Worm (Caenorhabditis elegans) whole organism, L4 larva: ENCODE measurements around the gene srh-187.

Experiments
- F37D6.2 ChIP-seq: sonication (generic microtip); optimal IDR thresholded peaks from 2 replicates; lab custom pipeline; 2016; ENCODE audit warnings: mild to moderate bottlenecking, missing genetic modification characterization, missing compliant biosample characterization
- F44E2.7 ChIP-seq: fragments of 200-800 bp; sonication (Bioruptor generic); IDR thresholded peaks from 2 replicates; pipeline ENCODE4 v2.1.2; 2022; ENCODE audit warnings: missing genetic modification characterization, missing compliant biosample characterization
- F49E8.2 ChIP-seq: sonication (generic microtip); optimal IDR thresholded peaks from 2 replicates; lab custom pipeline; 2016; ENCODE audit warnings: missing compliant biosample characterization, mild to moderate bottlenecking, missing genetic modification characterization, borderline replicate concordance
- T20F7.1 ChIP-seq: fragments of 200-800 bp; sonication (Bioruptor generic); optimal IDR thresholded peaks from 2 replicates; lab custom pipeline; 2018; ENCODE audit warnings: mild to moderate bottlenecking, missing genetic modification characterization, missing compliant biosample characterization
- Y48G9A.11 ChIP-seq: fragments of 200-800 bp; sonication (Bioruptor generic); IDR thresholded peaks from 2 replicates; pipeline ENCODE4 v1.3.6; 2022; ENCODE audit warnings: missing genetic modification reagents, missing genetic modification characterization, missing compliant biosample characterization
- Y5F2A.4 ChIP-seq: fragments of 200-800 bp; sonication (Bioruptor generic); optimal IDR thresholded peaks from 2 replicates; lab custom pipeline; 2018; ENCODE audit warnings: mild to moderate bottlenecking, missing genetic modification characterization, missing compliant biosample characterization
- ZK337.2 ChIP-seq: fragments of 200-800 bp; sonication (Bioruptor generic); IDR thresholded peaks from 2 replicates; pipeline ENCODE4 v1.3.6; 2022; ENCODE audit warnings: missing genetic modification reagents, missing genetic modification characterization, missing compliant biosample characterization
- ZK546.5 ChIP-seq, 2 experiments: sonication (generic microtip); optimal IDR thresholded peaks; 2 replicates each; lab custom pipeline; 2017; ENCODE audit warnings: missing biosample characterization in 2 of 2, missing genetic modification characterization in 2 of 2
- aly-2 ChIP-seq: sonication (generic microtip); optimal IDR thresholded peaks from 2 replicates; lab custom pipeline; 2018; ENCODE audit warnings: missing biosample characterization, missing genetic modification characterization
- attf-4 ChIP-seq: sonication (generic microtip); optimal IDR thresholded peaks from 3 replicates; lab custom pipeline; 2017; ENCODE audit warnings: missing biosample characterization, missing genetic modification characterization
- ceh-20 ChIP-seq: fragments of 200-800 bp; sonication (Bioruptor generic); IDR thresholded peaks from 2 replicates; pipeline ENCODE4 v1.3.6; 2022; ENCODE audit warnings: missing genetic modification reagents, missing genetic modification characterization, missing compliant biosample characterization
- dmd-6 ChIP-seq: fragments of 200-800 bp; sonication (Bioruptor generic); IDR thresholded peaks from 2 replicates; pipeline ENCODE4 v1.3.6; 2022; ENCODE audit warnings: missing genetic modification reagents, missing genetic modification characterization, missing compliant biosample characterization
- dmd-8 ChIP-seq: fragments of 200-800 bp; sonication (Bioruptor generic); IDR thresholded peaks from 2 replicates; pipeline ENCODE4 v1.3.6; 2022; ENCODE audit warnings: missing genetic modification characterization, missing compliant biosample characterization
- dmd-9 ChIP-seq: fragments of 200-800 bp; sonication (Bioruptor generic); IDR thresholded peaks from 2 replicates; pipeline ENCODE4 v1.3.6; 2022; ENCODE audit warnings: missing genetic modification reagents, missing genetic modification characterization, missing compliant biosample characterization
- fkh-10 ChIP-seq: fragments of 150-350 bp; optimal IDR thresholded peaks from 2 replicates; lab custom pipeline; 2014; ENCODE audit warnings: missing biosample characterization, missing genetic modification reagents, missing genetic modification characterization
- gei-8 ChIP-seq: fragments of 200-800 bp; sonication (Bioruptor generic); optimal IDR thresholded peaks from 2 replicates; lab custom pipeline; 2018; ENCODE audit warnings: mild to moderate bottlenecking, missing genetic modification characterization, missing compliant biosample characterization
- hmg-1.1 ChIP-seq: fragments of 200-800 bp; sonication (Bioruptor generic); IDR thresholded peaks from 2 replicates; pipeline ENCODE4 v1.3.6; 2022; ENCODE audit warnings: missing genetic modification reagents, missing genetic modification characterization, missing compliant biosample characterization
- lin-1 ChIP-seq: fragments of 200-800 bp; sonication (Bioruptor generic); IDR thresholded peaks from 2 replicates; pipeline ENCODE4 v1.3.6; 2022; ENCODE audit warnings: missing genetic modification reagents, missing genetic modification characterization, missing compliant biosample characterization
- lin-15B ChIP-seq: fragments of 150-350 bp; sonication (generic microtip); optimal IDR thresholded peaks from 3 replicates; lab custom pipeline; 2014; ENCODE audit warnings: missing biosample characterization, missing genetic modification characterization
- lin-38 ChIP-seq: fragments of 200-800 bp; sonication (Bioruptor generic); IDR thresholded peaks from 2 replicates; pipeline ENCODE4 v1.3.6; 2022; ENCODE audit warnings: missing genetic modification reagents, missing genetic modification characterization, missing compliant biosample characterization
- lir-3 ChIP-seq: sonication (generic microtip); optimal IDR thresholded peaks from 2 replicates; lab custom pipeline; 2016; ENCODE audit warnings: mild to moderate bottlenecking, missing genetic modification characterization, missing compliant biosample characterization
- madf-5 ChIP-seq, 2 experiments: fragments of 200-800 bp; sonication (Bioruptor generic); IDR thresholded peaks; 2 replicates each; pipeline ENCODE4 v1.3.6; 2022; ENCODE audit warnings: missing compliant biosample characterization in 2 of 2, missing genetic modification characterization in 2 of 2
- mep-1 ChIP-seq: fragments of 150-350 bp; sonication (generic microtip); optimal IDR thresholded peaks from 3 replicates; lab custom pipeline; 2014; ENCODE audit warnings: missing biosample characterization, missing genetic modification characterization
- nhr-102 ChIP-seq: sonication (generic microtip); optimal IDR thresholded peaks from 2 replicates; lab custom pipeline; 2016; ENCODE audit warnings: mild to moderate bottlenecking, missing genetic modification characterization, moderate library complexity, missing compliant biosample characterization
- nhr-11 ChIP-seq: fragments of 150-350 bp; optimal IDR thresholded peaks from 2 replicates; lab custom pipeline; 2014; ENCODE audit warnings: missing biosample characterization, missing genetic modification characterization
- nhr-111 ChIP-seq: fragments of 200-800 bp; sonication (Bioruptor generic); optimal IDR thresholded peaks from 2 replicates; lab custom pipeline; 2018; ENCODE audit warnings: mild to moderate bottlenecking, missing genetic modification characterization, missing compliant biosample characterization
- nhr-237 ChIP-seq: sonication (generic microtip); optimal IDR thresholded peaks from 2 replicates; lab custom pipeline; 2017; ENCODE audit warnings: missing biosample characterization, missing genetic modification characterization
- nhr-76 ChIP-seq: fragments of 150-350 bp; optimal IDR thresholded peaks from 2 replicates; lab custom pipeline; 2014; ENCODE audit warnings: missing biosample characterization, missing genetic modification characterization
- pqm-1 ChIP-seq: sonication (generic microtip); optimal IDR thresholded peaks from 2 replicates; lab custom pipeline; 2017; ENCODE audit warnings: missing biosample characterization, missing genetic modification characterization
- saeg-2 ChIP-seq: fragments of 200-800 bp; sonication (Bioruptor generic); IDR thresholded peaks from 2 replicates; pipeline ENCODE4 v1.3.6; 2022; ENCODE audit warnings: missing genetic modification reagents, missing genetic modification characterization, missing compliant biosample characterization
- sdz-12 ChIP-seq: fragments of 200-800 bp; sonication (Bioruptor generic); optimal IDR thresholded peaks from 2 replicates; lab custom pipeline; 2018; ENCODE audit warnings: mild to moderate bottlenecking, missing genetic modification characterization, missing compliant biosample characterization
- set-16 ChIP-seq: fragments of 200-800 bp; sonication (Bioruptor generic); IDR thresholded peaks from 2 replicates; pipeline ENCODE4 v1.3.6; 2022; ENCODE audit warnings: missing genetic modification reagents, missing genetic modification characterization, missing compliant biosample characterization
- snpc-4 ChIP-seq: fragments of 150-350 bp; optimal IDR thresholded peaks from 2 replicates; lab custom pipeline; 2014; ENCODE audit warnings: missing biosample characterization, missing genetic modification characterization
- tag-97 ChIP-seq: fragments of 200-800 bp; sonication (Bioruptor generic); IDR thresholded peaks from 2 replicates; pipeline ENCODE4 v1.3.6; 2022; ENCODE audit warnings: missing genetic modification characterization, missing compliant biosample characterization
- unc-62 ChIP-seq, 3 experiments: fragments of 150-350 bp in 1 of 3; sonication (generic microtip); optimal IDR thresholded peaks in 2 of 3; peaks in 1 of 3; 1 replicate in 1 of 3; 2 replicates in 2 of 3; lab custom pipeline; 2014 to 2017; ENCODE audit warnings: missing biosample characterization in 3 of 3, missing genetic modification characterization in 3 of 3, missing genetic modification reagents in 3 of 3, missing genotype in 1 of 3
- zip-2 ChIP-seq: fragments of 150-350 bp; optimal IDR thresholded peaks from 2 replicates; lab custom pipeline; 2014; ENCODE audit warnings: missing biosample characterization, missing genetic modification characterization

The srh-187 gene

ce11 chrV:7328092-7328491 is 11.6 kb downstream of the srh-187 start, which contains the start of gene clec-7:
Gene clec-7, plus strand, starts transcription at chrV:7328392.
- TF ChIP-seq F37D6.2 (tag; lab: Kevin White, UChicago) (no peak), unc-62 (GFP tag; optimal IDR thresholded peaks at IDR 0.05 in 1 of 2; lab: Kevin White, UChicago) (peak in 1 of 2 experiments; percentile 43), unc-62 (tag; optimal IDR thresholded peaks at IDR 0.05; lab: Kevin White, UChicago) (no peak), nhr-76 (no peak)

- no peak for TF ChIP-seq hmg-1.1 (GFP tag; lab: Robert Waterston, UW)
- no peak for TF ChIP-seq lir-3 (tag; lab: Kevin White, UChicago)
- TF ChIP-seq fkh-10 (GFP tag; lab: Kevin White, UChicago), result no peak
- no peak for TF ChIP-seq dmd-9
- no peak for TF ChIP-seq lin-15B (tag; lab: Kevin White, UChicago)
- TF ChIP-seq sdz-12 (GFP tag; lab: Kevin White, UChicago), result no peak
- TF ChIP-seq ZK546.5 (tag; optimal IDR thresholded peaks at IDR 0.05; lab: Kevin White, UChicago), result no peak
- TF ChIP-seq mep-1, result no peak
- TF ChIP-seq nhr-237 (tag; lab: Kevin White, UChicago), result no peak
- TF ChIP-seq snpc-4, result no peak
- no peak for TF ChIP-seq zip-2 (tag; lab: Kevin White, UChicago)
- TF ChIP-seq dmd-6 (GFP tag; lab: Robert Waterston, UW), result no peak
- TF ChIP-seq lin-1, result no peak
- TF ChIP-seq aly-2 (tag; lab: Kevin White, UChicago), result no peak
- TF ChIP-seq dmd-8 (GFP tag; lab: Robert Waterston, UW), result no peak
- no peak for TF ChIP-seq Y48G9A.11 (GFP tag; lab: Robert Waterston, UW)
- no peak for TF ChIP-seq F49E8.2 (tag; lab: Kevin White, UChicago)
- TF ChIP-seq attf-4, result no peak
- TF ChIP-seq Y5F2A.4 (GFP tag; lab: Kevin White, UChicago), result no peak
These were observed 12.8 kb downstream of the srh-187 start, which contains the start of gene F10G2.4 for ce11 chrV:7326928-7327327. Gene F10G2.4, plus strand, starts transcription at chrV:7327228.

ce11 chrV:7325285-7325684 is 14.4 kb downstream of the srh-187 start, which contains the start of gene srx-92:
Gene srx-92, minus strand, starts transcription at chrV:7325385.
- no peak for TF ChIP-seq lin-1
- no peak for TF ChIP-seq nhr-76
- no peak for TF ChIP-seq ceh-20 (GFP tag; lab: Robert Waterston, UW)
- TF ChIP-seq nhr-11 (tag; lab: Kevin White, UChicago), result no peak
- no peak for TF ChIP-seq nhr-102 (tag; lab: Kevin White, UChicago)
- TF ChIP-seq set-16 (GFP tag; lab: Robert Waterston, UW), result no peak
- no peak for TF ChIP-seq sdz-12 (GFP tag; lab: Kevin White, UChicago)
- TF ChIP-seq F44E2.7 (GFP tag; lab: Robert Waterston, UW), result no peak
- TF ChIP-seq tag-97 (GFP tag; lab: Robert Waterston, UW), result no peak
- TF ChIP-seq lin-38 (GFP tag; lab: Robert Waterston, UW), result no peak
- TF ChIP-seq, all 104 proteins: peak for 0

ce11 chrV:7321915-7322314 is 17.8 kb downstream of the srh-187 start, which contains the start of gene F10G2.10:
Gene F10G2.10, plus strand, starts transcription at chrV:7322215.
- TF ChIP-seq unc-62 (GFP tag; optimal IDR thresholded peaks at IDR 0.05 in 1 of 2; lab: Kevin White, UChicago) (peak in 1 of 2 experiments; percentile 39), unc-62 (tag; optimal IDR thresholded peaks at IDR 0.05; lab: Kevin White, UChicago) (no peak), pqm-1 (tag; lab: Kevin White, UChicago) (no peak), gei-8 (GFP tag; lab: Kevin White, UChicago) (no peak)

- TF ChIP-seq nhr-111 (GFP tag; lab: Kevin White, UChicago), result no peak
- no peak for TF ChIP-seq saeg-2 (GFP tag; lab: Robert Waterston, UW)
- TF ChIP-seq pqm-1 (tag; lab: Kevin White, UChicago), result no peak
- TF ChIP-seq T20F7.1, result no peak
- TF ChIP-seq madf-5 (GFP tag; IDR thresholded peaks at IDR 0.05; lab: Robert Waterston, UW), result no peak
- no peak for TF ChIP-seq ceh-20 (GFP tag; lab: Robert Waterston, UW)
- TF ChIP-seq lin-1, result no peak
- TF ChIP-seq ZK337.2 (GFP tag; lab: Robert Waterston, UW), result no peak
These were observed 18.8 kb downstream of the srh-187 start, which contains the start of gene lmd-4 for ce11 chrV:7320909-7321308. Gene lmd-4, minus strand, starts transcription at chrV:7321009.
